Worm (Caenorhabditis elegans) whole organism, L4 larva: ENCODE data around the gene R02E12.4.

Experiments
- D1046.2 ChIP-seq: fragments of 200-800 bp; sonication (Bioruptor generic); IDR thresholded peaks from 2 replicates; pipeline ENCODE4 v1.3.6; 2022; ENCODE audit warnings: missing genetic modification characterization, missing compliant biosample characterization
- F10B5.3 ChIP-seq: sonication (generic microtip); optimal IDR thresholded peaks from 2 replicates; lab custom pipeline; 2016; ENCODE audit warnings: mild to moderate bottlenecking, missing genetic modification characterization, missing compliant biosample characterization
- F44E2.7 ChIP-seq: fragments of 200-800 bp; sonication (Bioruptor generic); IDR thresholded peaks from 2 replicates; pipeline ENCODE4 v2.1.2; 2022; ENCODE audit warnings: missing genetic modification characterization, missing compliant biosample characterization
- F49E8.2 ChIP-seq: sonication (generic microtip); optimal IDR thresholded peaks from 2 replicates; lab custom pipeline; 2016; ENCODE audit warnings: missing compliant biosample characterization, mild to moderate bottlenecking, missing genetic modification characterization, borderline replicate concordance
- R02D3.7 ChIP-seq: fragments of 150-350 bp; sonication (generic microtip); optimal IDR thresholded peaks from 3 replicates; lab custom pipeline; 2014; ENCODE audit warnings: missing biosample characterization, missing genetic modification characterization
- Y5F2A.4 ChIP-seq: fragments of 200-800 bp; sonication (Bioruptor generic); optimal IDR thresholded peaks from 2 replicates; lab custom pipeline; 2018; ENCODE audit warnings: mild to moderate bottlenecking, missing genetic modification characterization, missing compliant biosample characterization
- aha-1 ChIP-seq: fragments of 150-350 bp; peaks from one replicate; lab custom pipeline; 2014; ENCODE audit warnings: missing biosample characterization, missing genetic modification characterization
- arid-1 ChIP-seq: fragments of 200-800 bp; sonication (Bioruptor generic); conservative IDR thresholded peaks from 2 replicates; pipeline ENCODE4 v1.3.6; 2022; ENCODE audit warnings: missing genetic modification reagents, missing genetic modification characterization, missing compliant biosample characterization
- ceh-44 ChIP-seq: fragments of 200-800 bp; sonication (Bioruptor generic); IDR thresholded peaks from 2 replicates; pipeline ENCODE4 v1.3.6; 2022; ENCODE audit warnings: missing genetic modification reagents, missing genetic modification characterization, missing compliant biosample characterization
- ces-1 ChIP-seq: fragments of 150-350 bp; sonication (generic microtip); optimal IDR thresholded peaks from 4 replicates; lab custom pipeline; 2014; ENCODE audit warnings: missing biosample characterization, missing genetic modification reagents, missing genetic modification characterization
- ctbp-1 ChIP-seq: fragments of 200-800 bp; sonication (Bioruptor generic); IDR thresholded peaks from 2 replicates; pipeline ENCODE4 v1.3.6; 2022; ENCODE audit warnings: missing genetic modification reagents, missing genetic modification characterization, missing compliant biosample characterization
- daf-12 ChIP-seq: fragments of 150-350 bp; optimal IDR thresholded peaks from 2 replicates; lab custom pipeline; 2014; ENCODE audit warnings: missing biosample characterization, missing genetic modification reagents, missing genetic modification characterization
- daf-8 ChIP-seq: fragments of 200-800 bp; sonication (Bioruptor generic); IDR thresholded peaks from 2 replicates; pipeline ENCODE4 v1.3.6; 2022; ENCODE audit warnings: missing genetic modification characterization, missing compliant biosample characterization
- dmd-6 ChIP-seq: fragments of 200-800 bp; sonication (Bioruptor generic); IDR thresholded peaks from 2 replicates; pipeline ENCODE4 v1.3.6; 2022; ENCODE audit warnings: missing genetic modification reagents, missing genetic modification characterization, missing compliant biosample characterization
- duxl-1 ChIP-seq: sonication (generic microtip); optimal IDR thresholded peaks from 2 replicates; lab custom pipeline; 2016; ENCODE audit warnings: mild to moderate bottlenecking, missing genetic modification characterization, moderate library complexity, missing compliant biosample characterization; ENCODE audit not compliant: poor library complexity
- dve-1 ChIP-seq: sonication (generic microtip); optimal IDR thresholded peaks from 2 replicates; lab custom pipeline; 2017; ENCODE audit warnings: antibody characterized with exemption, mild to moderate bottlenecking, missing genetic modification characterization, missing compliant biosample characterization; ENCODE audit not compliant: insufficient read depth
- egl-43 ChIP-seq: fragments of 200-800 bp; sonication (Bioruptor generic); IDR thresholded peaks from 2 replicates; pipeline ENCODE4 v1.3.6; 2022; ENCODE audit warnings: missing genetic modification reagents, missing genetic modification characterization, missing compliant biosample characterization
- gei-8 ChIP-seq: fragments of 200-800 bp; sonication (Bioruptor generic); optimal IDR thresholded peaks from 2 replicates; lab custom pipeline; 2018; ENCODE audit warnings: mild to moderate bottlenecking, missing genetic modification characterization, missing compliant biosample characterization
- hif-1 ChIP-seq, 2 experiments: sonication (generic microtip); optimal IDR thresholded peaks; 2 replicates each; lab custom pipeline; 2016 to 2017; ENCODE audit warnings: missing compliant biosample characterization in 2 of 2, missing genetic modification characterization in 2 of 2, missing genetic modification reagents in 2 of 2, missing genotype in 2 of 2, mild to moderate bottlenecking in 1 of 2
- hlh-11 ChIP-seq: fragments of 200-800 bp; sonication (Bioruptor generic); optimal IDR thresholded peaks from 2 replicates; lab custom pipeline; 2018; ENCODE audit warnings: mild to moderate bottlenecking, missing genetic modification characterization, missing compliant biosample characterization
- hlh-30 ChIP-seq: sonication (generic microtip); optimal IDR thresholded peaks from 2 replicates; lab custom pipeline; 2017; ENCODE audit warnings: antibody characterized with exemption, mild to moderate bottlenecking, missing genetic modification characterization, missing compliant biosample characterization; ENCODE audit not compliant: insufficient read depth
- lin-1 ChIP-seq: fragments of 200-800 bp; sonication (Bioruptor generic); IDR thresholded peaks from 2 replicates; pipeline ENCODE4 v1.3.6; 2022; ENCODE audit warnings: missing genetic modification reagents, missing genetic modification characterization, missing compliant biosample characterization
- lin-15B ChIP-seq: fragments of 150-350 bp; sonication (generic microtip); optimal IDR thresholded peaks from 3 replicates; lab custom pipeline; 2014; ENCODE audit warnings: missing biosample characterization, missing genetic modification characterization
- lin-29 ChIP-seq: fragments of 200-800 bp; sonication (Bioruptor generic); IDR thresholded peaks from 2 replicates; pipeline ENCODE4 v1.3.6; 2022; ENCODE audit warnings: missing genetic modification reagents, missing genetic modification characterization, missing compliant biosample characterization
- lin-39 ChIP-seq: fragments of 150-350 bp; optimal IDR thresholded peaks from 2 replicates; lab custom pipeline; 2014; ENCODE audit warnings: missing biosample characterization, missing genetic modification reagents, missing genetic modification characterization
- lir-3 ChIP-seq: sonication (generic microtip); optimal IDR thresholded peaks from 2 replicates; lab custom pipeline; 2016; ENCODE audit warnings: mild to moderate bottlenecking, missing genetic modification characterization, missing compliant biosample characterization
- madf-5 ChIP-seq, 2 experiments: fragments of 200-800 bp; sonication (Bioruptor generic); IDR thresholded peaks; 2 replicates each; pipeline ENCODE4 v1.3.6; 2022; ENCODE audit warnings: missing compliant biosample characterization in 2 of 2, missing genetic modification characterization in 2 of 2
- madf-9 ChIP-seq: fragments of 200-800 bp; sonication (Bioruptor generic); conservative IDR thresholded peaks from 2 replicates; pipeline ENCODE4 v1.3.6; 2022; ENCODE audit warnings: missing genetic modification reagents, missing genetic modification characterization, missing compliant biosample characterization
- mdl-1 ChIP-seq, 2 experiments: fragments of 150-350 bp in 1 of 2; sonication (generic microtip) in 1 of 2; optimal IDR thresholded peaks; 2 replicates each; lab custom pipeline; 2014 to 2017; ENCODE audit warnings: missing biosample characterization in 2 of 2, missing genetic modification characterization in 2 of 2
- mdt-29 ChIP-seq: fragments of 200-800 bp; sonication (Bioruptor generic); IDR thresholded peaks from 2 replicates; pipeline ENCODE4 v1.3.6; 2022; ENCODE audit warnings: missing genetic modification reagents, missing genetic modification characterization, missing compliant biosample characterization
- mep-1 ChIP-seq: fragments of 150-350 bp; sonication (generic microtip); optimal IDR thresholded peaks from 3 replicates; lab custom pipeline; 2014; ENCODE audit warnings: missing biosample characterization, missing genetic modification characterization
- nhr-10 ChIP-seq: fragments of 150-350 bp; optimal IDR thresholded peaks from 2 replicates; lab custom pipeline; 2014; ENCODE audit warnings: missing biosample characterization, missing genetic modification characterization
- nhr-28 ChIP-seq: fragments of 150-350 bp; optimal IDR thresholded peaks from 2 replicates; lab custom pipeline; 2014; ENCODE audit warnings: missing biosample characterization, missing genetic modification characterization
- nhr-48 ChIP-seq: sonication (generic microtip); optimal IDR thresholded peaks from 2 replicates; lab custom pipeline; 2016; ENCODE audit warnings: mild to moderate bottlenecking, missing genetic modification characterization, missing compliant biosample characterization
- nhr-6 ChIP-seq: fragments of 150-350 bp; optimal IDR thresholded peaks from 2 replicates; lab custom pipeline; 2014; ENCODE audit warnings: missing biosample characterization, missing genetic modification characterization
- nhr-76 ChIP-seq: fragments of 150-350 bp; optimal IDR thresholded peaks from 2 replicates; lab custom pipeline; 2014; ENCODE audit warnings: missing biosample characterization, missing genetic modification characterization
- nhr-77 ChIP-seq: fragments of 150-350 bp; optimal IDR thresholded peaks from 2 replicates; lab custom pipeline; 2014; ENCODE audit warnings: missing biosample characterization, missing genetic modification characterization
- pha-4 ChIP-seq, 2 experiments: fragments of 150-350 bp in 1 of 2; fragments of 200-800 bp in 1 of 2; sonication (Bioruptor generic) in 1 of 2; IDR thresholded peaks in 1 of 2; optimal IDR thresholded peaks in 1 of 2; 2 replicates each; pipeline versions ENCODE4 v1.3.6 to Lab custom; 2014 to 2022; ENCODE audit warnings: missing genetic modification characterization in 2 of 2, missing genetic modification reagents in 2 of 2, missing biosample characterization in 1 of 2, missing compliant biosample characterization in 1 of 2
- pqm-1 ChIP-seq: sonication (generic microtip); optimal IDR thresholded peaks from 2 replicates; lab custom pipeline; 2017; ENCODE audit warnings: missing biosample characterization, missing genetic modification characterization
- saeg-2 ChIP-seq: fragments of 200-800 bp; sonication (Bioruptor generic); IDR thresholded peaks from 2 replicates; pipeline ENCODE4 v1.3.6; 2022; ENCODE audit warnings: missing genetic modification reagents, missing genetic modification characterization, missing compliant biosample characterization
- set-16 ChIP-seq: fragments of 200-800 bp; sonication (Bioruptor generic); IDR thresholded peaks from 2 replicates; pipeline ENCODE4 v1.3.6; 2022; ENCODE audit warnings: missing genetic modification reagents, missing genetic modification characterization, missing compliant biosample characterization
- spr-1 ChIP-seq: sonication (generic microtip); optimal IDR thresholded peaks from 2 replicates; lab custom pipeline; 2016; ENCODE audit warnings: mild to moderate bottlenecking, missing genetic modification characterization, missing compliant biosample characterization
- zag-1 ChIP-seq: fragments of 150-350 bp; optimal IDR thresholded peaks from 2 replicates; lab custom pipeline; 2014; ENCODE audit warnings: missing biosample characterization, missing genetic modification characterization
- zfp-2 ChIP-seq: sonication (generic microtip); optimal IDR thresholded peaks from 2 replicates; lab custom pipeline; 2016; ENCODE audit warnings: mild to moderate bottlenecking, missing genetic modification characterization, missing compliant biosample characterization
- zip-11 ChIP-seq: fragments of 200-800 bp; sonication (Bioruptor generic); IDR thresholded peaks from 2 replicates; pipeline ENCODE4 v1.3.6; 2022; ENCODE audit warnings: missing genetic modification characterization, missing compliant biosample characterization
- zip-2 ChIP-seq: fragments of 150-350 bp; optimal IDR thresholded peaks from 2 replicates; lab custom pipeline; 2014; ENCODE audit warnings: missing biosample characterization, missing genetic modification characterization
- ztf-11 ChIP-seq: fragments of 150-350 bp; optimal IDR thresholded peaks from 2 replicates; lab custom pipeline; 2014; ENCODE audit warnings: missing biosample characterization, missing genetic modification characterization
- ztf-7 ChIP-seq: fragments of 150-350 bp; optimal IDR thresholded peaks from 2 replicates; lab custom pipeline; 2014; ENCODE audit warnings: missing biosample characterization, missing genetic modification characterization

The R02E12.4 gene

ce11 chrX:3966332-3966731 lies 38.8 kb upstream of the R02E12.4 start, which contains the start of gene C16B8.2:
TSS of gene C16B8.2 (minus strand) at chrX:3966432.
- TF ChIP-seq F44E2.7 (GFP tag; lab: Robert Waterston, UW) (no peak), hif-1 (tag; optimal IDR thresholded peaks at IDR 0.05; lab: Kevin White, UChicago) (no peak), zip-2 (tag; lab: Kevin White, UChicago) (no peak), Y5F2A.4 (GFP tag; lab: Kevin White, UChicago) (no peak), nhr-28 (tag; lab: Kevin White, UChicago) (no peak), saeg-2 (GFP tag; lab: Robert Waterston, UW) (no peak), nhr-6 (tag; lab: Kevin White, UChicago) (no peak), D1046.2 (GFP tag; lab: Robert Waterston, UW) (no peak), hlh-30 (no peak), spr-1 (tag; lab: Kevin White, UChicago) (no peak), R02D3.7 (tag; lab: Kevin White, UChicago) (no peak), daf-12 (tag; lab: Kevin White, UChicago) (no peak), mep-1 (tag; lab: Kevin White, UChicago) (no peak), ztf-7 (tag; lab: Kevin White, UChicago) (no peak)

- TF ChIP-seq madf-9 (no peak), egl-43 (GFP tag; lab: Robert Waterston, UW) (peak; percentile 62; the same call in 1 of the 2 replicates), zag-1 (tag; lab: Kevin White, UChicago) (no peak), lin-29 (GFP tag; lab: Robert Waterston, UW) (no peak), arid-1 (GFP tag; lab: Robert Waterston, UW) (no peak), hlh-11 (tag; lab: Kevin White, UChicago) (peak; percentile 71), lir-3 (no peak), madf-5 (GFP tag; IDR thresholded peaks at IDR 0.05; lab: Robert Waterston, UW) (0 out of 4 replicates have a peak, but pooled peaks of 1 of the 2 experiments have one; percentile 50), pha-4 (GFP tag; IDR thresholded peaks at IDR 0.05; lab: Robert Waterston, UW) (no peak), pha-4 (tag; optimal IDR thresholded peaks at IDR 0.05; lab: Kevin White, UChicago) (no peak), nhr-28 (tag; lab: Kevin White, UChicago) (peak; percentile 66), daf-8 (no peak), F49E8.2 (tag; lab: Kevin White, UChicago) (no peak), nhr-48 (tag; lab: Kevin White, UChicago) (peak; percentile 37), gei-8 (GFP tag; lab: Kevin White, UChicago) (no peak), pqm-1 (peak; percentile 57), dve-1 (peak; percentile 63), duxl-1 (no peak), mdt-29 (0 out of 2 replicates have a peak, but pooled peaks have one; percentile 6), nhr-76 (tag; lab: Kevin White, UChicago) (no peak), dmd-6 (GFP tag; lab: Robert Waterston, UW) (peak; percentile 65), nhr-77 (tag; lab: Kevin White, UChicago) (peak; percentile 49), hlh-30 (peak; percentile 48), lin-15B (tag; lab: Kevin White, UChicago) (no peak), lin-39 (tag; lab: Kevin White, UChicago) (no peak), zfp-2 (tag; lab: Kevin White, UChicago) (no peak), aha-1 (peak; percentile 48), zip-11 (GFP tag; lab: Robert Waterston, UW) (no peak), mep-1 (tag; lab: Kevin White, UChicago) (peak; percentile 39), nhr-10 (no peak), F10B5.3 (no peak), ces-1 (GFP tag; lab: Kevin White, UChicago) (no peak), set-16 (GFP tag; lab: Robert Waterston, UW) (peak; percentile 36), ctbp-1 (no peak), lin-1 (GFP tag; lab: Robert Waterston, UW) (no peak), ceh-44 (GFP tag; lab: Robert Waterston, UW) (no peak), ztf-11 (tag; lab: Kevin White, UChicago) (no peak), mdl-1 (tag; optimal IDR thresholded peaks at IDR 0.05; lab: Kevin White, UChicago) (peak in 1 of 2 experiments; percentile 66)
These were observed 36.7 kb upstream of the R02E12.4 start, which contains the start of gene C16B8.3 for ce11 chrX:3968209-3968960. TSS of gene C16B8.3 (minus strand) at chrX:3968634.
